Worm (Caenorhabditis elegans) whole organism, early embryonic: Measurements from ENCODE around the gene nep-1.

Experiments used
- ama-1 ChIP-seq: fragments of 150-350 bp; optimal IDR thresholded peaks from 2 replicates; lab custom pipeline; 2014
- ets-7 ChIP-seq: sonication (generic microtip); optimal IDR thresholded peaks from 2 replicates; lab custom pipeline; 2016; ENCODE audit warnings: missing genotype, missing genetic modification characterization, missing compliant biosample characterization

- no peak for TF ChIP-seq ama-1 (lab: Kevin White, UChicago)
- no peak for TF ChIP-seq ets-7 (tag; lab: Kevin White, UChicago)
Observed at ce11 chrII:11616333-11616942, 40.5 kb downstream of the nep-1 start.
